Worm (Caenorhabditis elegans): ENCODE data around the gene eif-3.B.
A peak's percentile ranks its signal among the peaks of the same experiment; 100 is the strongest.

The eif-3.B gene

ce11 chrII:14798047-14798522, 2.9 kb downstream of the eif-3.B start, which contains the start of gene tbc-20 (continued):
- TF ChIP-seq F57C9.4 (tag; optimal IDR thresholded peaks at IDR 0.05) (no peak), tbp1 (GFP tag; optimal IDR thresholded peaks at IDR 0.05) (peak; percentile 26), ccch-3 (GFP tag; optimal IDR thresholded peaks at IDR 0.05) (no peak), hmg-1.2 (GFP tag; IDR thresholded peaks at IDR 0.05) (peak; percentile 38), snpc-3.4 (tag; optimal IDR thresholded peaks at IDR 0.05) (peak; percentile 56), athp-1 (tag; optimal IDR thresholded peaks at IDR 0.05) (peak; percentile 19), snpc-4 (GFP tag; optimal IDR thresholded peaks at IDR 0.05) (peak; percentile 49), snpc-4 (tag; optimal IDR thresholded peaks at IDR 0.05) (peak in 3 of 4 experiments; percentile 46 to 73 (median 68)), ztf-18 (tag; optimal IDR thresholded peaks at IDR 0.05) (no peak), ztf-6 (GFP tag; IDR thresholded peaks at IDR 0.05) (no peak), unc-62 (GFP tag; optimal IDR thresholded peaks at IDR 0.05) (no peak), lag-1 (GFP tag; IDR thresholded peaks at IDR 0.05) (no peak), ztf-22 (GFP tag; optimal IDR thresholded peaks at IDR 0.05) (no peak), ceh-58 (GFP tag; IDR thresholded peaks at IDR 0.05) (no peak), lin-26 (GFP tag; IDR thresholded peaks at IDR 0.05) (no peak), B0261.1 (tag; optimal IDR thresholded peaks at IDR 0.05) (no peak), lsl-1 (GFP tag; optimal IDR thresholded peaks at IDR 0.05) (peak; percentile 48), unc-130 (GFP tag; optimal IDR thresholded peaks at IDR 0.05) (peak; percentile 12), tlf-1 (GFP tag; optimal IDR thresholded peaks at IDR 0.05) (no peak), rec-8 (tag; optimal IDR thresholded peaks at IDR 0.05) (no peak), F49E8.2 (tag; optimal IDR thresholded peaks at IDR 0.05; ENCODE audit: insufficient read depth) (no peak), let-526 (GFP tag; IDR thresholded peaks at IDR 0.05) (no peak), dox-1 (GFP tag; IDR thresholded peaks at IDR 0.05) (no peak), snpc-1.1 (tag; optimal IDR thresholded peaks at IDR 0.05; ENCODE audit: insufficient read depth) (peak; percentile 74), K12H6.12 (tag; optimal IDR thresholded peaks at IDR 0.05) (no peak), lin-40 (tag; optimal IDR thresholded peaks at IDR 0.05) (peak; percentile 6), Y53G8AR.9 (GFP tag; conservative IDR thresholded peaks at IDR 0.05) (no peak), madf-8 (GFP tag; conservative IDR thresholded peaks at IDR 0.05) (peak; percentile 74), sdz-38 (tag; optimal IDR thresholded peaks at IDR 0.05) (no peak), ztf-3 (GFP tag; optimal IDR thresholded peaks at IDR 0.05) (no peak), nhr-27 (tag; optimal IDR thresholded peaks at IDR 0.05) (no peak), let-607 (tag; optimal IDR thresholded peaks at IDR 0.05) (peak in 1 of 2 experiments; percentile 32), ztf-28 (GFP tag; IDR thresholded peaks at IDR 0.05) (no peak), ztf-25 (GFP tag; IDR thresholded peaks at IDR 0.05) (no peak), egrh-3 (GFP tag; IDR thresholded peaks at IDR 0.05) (no peak), ceh-79 (tag; optimal IDR thresholded peaks at IDR 0.05) (no peak), ceh-40 (GFP tag; IDR thresholded peaks at IDR 0.05) (no peak), mel-28 (tag; optimal IDR thresholded peaks at IDR 0.05; ENCODE audit: borderline replicate concordance) (no peak), Y67H2A.10 (GFP tag; conservative IDR thresholded peaks at IDR 0.05) (no peak), lin-35 (GFP tag; optimal IDR thresholded peaks at IDR 0.05) (peak in 1 of 3 experiments; percentile 28), fkh-3 (tag; optimal IDR thresholded peaks at IDR 0.05) (no peak), hlh-26 (GFP tag; conservative IDR thresholded peaks at IDR 0.05) (no peak), snpc-1.3 (tag; optimal IDR thresholded peaks at IDR 0.05; ENCODE audit: insufficient read depth) (peak; percentile 59), ceh-100 (GFP tag; IDR thresholded peaks at IDR 0.05) (no peak), aptf-3 (GFP tag; IDR thresholded peaks at IDR 0.05) (no peak), B0336.3 (GFP tag; IDR thresholded peaks at IDR 0.05) (0 out of 2 replicates have a peak, but pooled peaks have one; percentile 18), nfya-2 (GFP tag; IDR thresholded peaks at IDR 0.05) (no peak), Y56A3A.18 (GFP tag; IDR thresholded peaks at IDR 0.05) (no peak)

Measured in whole organism, young adult.